Fruit fly (Drosophila melanogaster) whole organism, embryonic: ENCODE measurements around the gene Appl.

Experiments used
- CG10431 ChIP-seq: fragments of 200-800 bp; sonication (Bioruptor generic); optimal IDR thresholded peaks from 3 replicates; lab custom pipeline; 2018; ENCODE audit warnings: missing biosample characterization, mild to moderate bottlenecking, missing genetic modification characterization
- CG10543 ChIP-seq: fragments of 200-800 bp; sonication (Bioruptor generic); optimal IDR thresholded peaks from 3 replicates; lab custom pipeline; 2017; ENCODE audit warnings: missing biosample characterization, mild to moderate bottlenecking, missing genetic modification characterization, moderate library complexity
- CG1233 ChIP-seq: fragments of 200-800 bp; sonication (Bioruptor generic); optimal IDR thresholded peaks from 4 replicates; lab custom pipeline; 2018; ENCODE audit warnings: missing biosample characterization, mild to moderate bottlenecking, missing genetic modification characterization
- CG12769 ChIP-seq: fragments of 200-800 bp; sonication (Bioruptor generic); optimal IDR thresholded peaks from 2 replicates; lab custom pipeline; 2019; ENCODE audit warnings: missing biosample characterization, mild to moderate bottlenecking, missing genetic modification characterization, moderate library complexity
- CG13296 ChIP-seq: fragments of 200-800 bp; sonication (Bioruptor generic); optimal IDR thresholded peaks from 3 replicates; lab custom pipeline; 2018; ENCODE audit warnings: missing biosample characterization, mild to moderate bottlenecking, missing genetic modification characterization
- CG15269 ChIP-seq: fragments of 200-800 bp; sonication (Bioruptor generic); optimal IDR thresholded peaks from 2 replicates; lab custom pipeline; 2018; ENCODE audit warnings: missing biosample characterization, mild to moderate bottlenecking, missing genetic modification characterization, moderate library complexity
- CG15514 ChIP-seq: fragments of 200-800 bp; sonication (Bioruptor generic); optimal IDR thresholded peaks from 3 replicates; lab custom pipeline; 2017; ENCODE audit warnings: missing biosample characterization, missing genetic modification characterization, mild to moderate bottlenecking, moderate library complexity, missing genetic modification reagents
- CG1603 ChIP-seq: fragments of 200-800 bp; sonication (Bioruptor generic); optimal IDR thresholded peaks from 2 replicates; lab custom pipeline; 2019; ENCODE audit warnings: missing biosample characterization, mild to moderate bottlenecking, missing genetic modification characterization, moderate library complexity
- CG17568 ChIP-seq: fragments of 200-800 bp; sonication (Bioruptor generic); optimal IDR thresholded peaks from 2 replicates; lab custom pipeline; 2018; ENCODE audit warnings: missing biosample characterization, mild to moderate bottlenecking, missing genetic modification characterization, moderate library complexity
- CG2712 ChIP-seq: fragments of 200-800 bp; optimal IDR thresholded peaks from 3 replicates; lab custom pipeline; 2019; ENCODE audit warnings: missing biosample characterization, mild to moderate bottlenecking, missing genetic modification characterization, moderate library complexity
- CG3281 ChIP-seq: fragments of 200-800 bp; sonication (Bioruptor generic); optimal IDR thresholded peaks from 3 replicates; lab custom pipeline; 2017; ENCODE audit warnings: missing biosample characterization, mild to moderate bottlenecking, missing genetic modification characterization
- CG6765 ChIP-seq: fragments of 200-800 bp; sonication (Bioruptor generic); optimal IDR thresholded peaks from 3 replicates; lab custom pipeline; 2017; ENCODE audit warnings: missing biosample characterization, mild to moderate bottlenecking, missing genetic modification characterization
- CG6813 ChIP-seq: fragments of 200-800 bp; sonication (Bioruptor generic); optimal IDR thresholded peaks from 2 replicates; lab custom pipeline; 2017; ENCODE audit warnings: missing biosample characterization, missing genetic modification characterization, mild to moderate bottlenecking, moderate library complexity, missing genetic modification reagents
- CG6854 ChIP-seq: fragments of 200-800 bp; sonication (Bioruptor generic); optimal IDR thresholded peaks from 3 replicates; lab custom pipeline; 2017; ENCODE audit warnings: missing biosample characterization, mild to moderate bottlenecking, missing genetic modification characterization
- CG7839 ChIP-seq: fragments of 200-800 bp; sonication (Bioruptor generic); optimal IDR thresholded peaks from 3 replicates; lab custom pipeline; 2018; ENCODE audit warnings: missing biosample characterization, mild to moderate bottlenecking, missing genetic modification characterization, moderate library complexity
- CG8478 ChIP-seq: fragments of >200 bp; optimal IDR thresholded peaks from 2 replicates; lab custom pipeline; 2018
- Chrac-16 ChIP-seq: fragments of 200-800 bp; sonication (Bioruptor generic); optimal IDR thresholded peaks from 3 replicates; lab custom pipeline; 2016; ENCODE audit warnings: missing biosample characterization, missing genetic modification characterization
- CrebB ChIP-seq: fragments of 200-800 bp; sonication (Bioruptor generic); optimal IDR thresholded peaks from 3 replicates; lab custom pipeline; 2018; ENCODE audit warnings: missing biosample characterization, mild to moderate bottlenecking, missing genetic modification characterization
- D19A ChIP-seq: fragments of 200-800 bp; optimal IDR thresholded peaks from 3 replicates; lab custom pipeline; 2019; ENCODE audit warnings: missing biosample characterization, mild to moderate bottlenecking, missing genetic modification characterization, moderate library complexity
- E2f1 ChIP-seq: fragments of 200-800 bp; sonication (Bioruptor generic); IDR thresholded peaks from 2 replicates; pipeline ENCODE4 v1.3.6; 2022; ENCODE audit warnings: missing biosample characterization, missing genetic modification characterization
- Eip74EF ChIP-seq, 2 experiments: fragments of 200-800 bp in 1 of 2; fragments of >200 bp in 1 of 2; sonication (Bioruptor generic) in 1 of 2; optimal IDR thresholded peaks; 2 replicates each; lab custom pipeline; 2017 to 2019; ENCODE audit warnings: missing biosample characterization in 2 of 2, missing genetic modification characterization in 2 of 2, mild to moderate bottlenecking in 1 of 2, moderate library complexity in 1 of 2
- Fer1 ChIP-seq: fragments of 200-800 bp; sonication (Bioruptor generic); optimal IDR thresholded peaks from 2 replicates; lab custom pipeline; 2017; ENCODE audit warnings: missing biosample characterization, mild to moderate bottlenecking, missing genetic modification characterization
- Fer3 ChIP-seq: fragments of 200-800 bp; sonication (Bioruptor generic); optimal IDR thresholded peaks from 2 replicates; lab custom pipeline; 2018; ENCODE audit warnings: missing biosample characterization, mild to moderate bottlenecking, missing genetic modification characterization, moderate library complexity
- HHEX ChIP-seq: fragments of 200-800 bp; sonication (Bioruptor generic); optimal IDR thresholded peaks from 3 replicates; lab custom pipeline; 2017; ENCODE audit warnings: missing biosample characterization, mild to moderate bottlenecking, missing genetic modification characterization, missing genetic modification reagents
- Hmr ChIP-seq: fragments of 200-800 bp; sonication (Bioruptor generic); optimal IDR thresholded peaks from 3 replicates; lab custom pipeline; 2017; ENCODE audit warnings: mild to moderate bottlenecking, missing biosample characterization, missing genetic modification reagents, missing genetic modification characterization
- Meics ChIP-seq: fragments of 200-800 bp; sonication (Bioruptor generic); optimal IDR thresholded peaks from 2 replicates; lab custom pipeline; 2017; ENCODE audit warnings: missing biosample characterization, mild to moderate bottlenecking, missing genetic modification characterization
- Nf-YC ChIP-seq: fragments of 200-800 bp; optimal IDR thresholded peaks from 3 replicates; lab custom pipeline; 2019; ENCODE audit warnings: missing biosample characterization, mild to moderate bottlenecking, missing genetic modification characterization, moderate library complexity
- PHDP ChIP-seq: fragments of 200-800 bp; sonication (Bioruptor generic); optimal IDR thresholded peaks from 3 replicates; lab custom pipeline; 2018; ENCODE audit warnings: missing biosample characterization, mild to moderate bottlenecking, missing genetic modification characterization, moderate library complexity
- Side ChIP-seq: fragments of 200-800 bp; sonication (Bioruptor generic); optimal IDR thresholded peaks from 2 replicates; lab custom pipeline; 2016; ENCODE audit warnings: missing biosample characterization, missing genetic modification characterization
- bab2 ChIP-seq: fragments of 200-800 bp; sonication (Bioruptor generic); optimal IDR thresholded peaks from 2 replicates; lab custom pipeline; 2016; ENCODE audit warnings: missing biosample characterization, missing genetic modification characterization
- br ChIP-seq: fragments of >200 bp; optimal IDR thresholded peaks from 2 replicates; lab custom pipeline; 2017
- bsh ChIP-seq, 2 experiments: fragments of 200-800 bp; sonication (Bioruptor generic); optimal IDR thresholded peaks; 2 replicates each; lab custom pipeline; 2017 to 2018; ENCODE audit warnings: mild to moderate bottlenecking in 2 of 2, missing biosample characterization in 2 of 2, missing genetic modification characterization in 2 of 2, moderate library complexity in 1 of 2
- btn ChIP-seq: fragments of 200-800 bp; sonication (Bioruptor generic); optimal IDR thresholded peaks from 2 replicates; lab custom pipeline; 2016; ENCODE audit warnings: missing biosample characterization, missing genetic modification characterization
- caup ChIP-seq: fragments of 200-800 bp; sonication (Bioruptor generic); optimal IDR thresholded peaks from 3 replicates; lab custom pipeline; 2017; ENCODE audit warnings: missing biosample characterization, mild to moderate bottlenecking, missing genetic modification characterization, moderate library complexity; ENCODE audit not compliant: severe bottlenecking
- eve ChIP-seq, 2 experiments: fragments of >200 bp; optimal IDR thresholded peaks; 2 replicates each; lab custom pipeline; 2017; ENCODE audit warnings: missing biosample characterization in 2 of 2, missing genetic modification characterization in 2 of 2
- gem ChIP-seq: fragments of 200-800 bp; sonication (Bioruptor generic); optimal IDR thresholded peaks from 2 replicates; lab custom pipeline; 2019; ENCODE audit warnings: missing biosample characterization, mild to moderate bottlenecking, missing genetic modification characterization, moderate library complexity
- hkb ChIP-seq, 2 experiments: fragments of 200-800 bp in 1 of 2; fragments of >200 bp in 1 of 2; sonication (Bioruptor generic) in 1 of 2; IDR thresholded peaks in 1 of 2; optimal IDR thresholded peaks in 1 of 2; 2 replicates each; pipeline versions ENCODE4 v1.3.6 to Lab custom; 2017 to 2022; ENCODE audit warnings: missing biosample characterization in 1 of 2, missing genetic modification characterization in 1 of 2
- jing ChIP-seq: fragments of 200-800 bp; sonication (Bioruptor generic); optimal IDR thresholded peaks from 2 replicates; lab custom pipeline; 2018; ENCODE audit warnings: missing biosample characterization, mild to moderate bottlenecking, missing genetic modification characterization
- lab ChIP-seq: fragments of 200-800 bp; sonication (Bioruptor generic); optimal IDR thresholded peaks from 3 replicates; lab custom pipeline; 2017; ENCODE audit warnings: missing biosample characterization, missing genetic modification characterization, mild to moderate bottlenecking, moderate library complexity, missing genetic modification reagents
- maf-S ChIP-seq: fragments of 200-800 bp; sonication (Bioruptor generic); optimal IDR thresholded peaks from 2 replicates; lab custom pipeline; 2016; ENCODE audit warnings: missing biosample characterization, missing genetic modification characterization
- mirr ChIP-seq: fragments of 200-800 bp; sonication (Bioruptor generic); optimal IDR thresholded peaks from 3 replicates; lab custom pipeline; 2018; ENCODE audit warnings: missing biosample characterization, mild to moderate bottlenecking, missing genetic modification characterization
- nau ChIP-seq: fragments of 200-800 bp; sonication (Bioruptor generic); optimal IDR thresholded peaks from 3 replicates; lab custom pipeline; 2017; ENCODE audit warnings: missing biosample characterization, mild to moderate bottlenecking, missing genetic modification characterization, missing genetic modification reagents
- schlank ChIP-seq: fragments of 200-800 bp; sonication (Bioruptor generic); optimal IDR thresholded peaks from 2 replicates; lab custom pipeline; 2018; ENCODE audit warnings: missing biosample characterization, mild to moderate bottlenecking, missing genetic modification characterization
- sens ChIP-seq: fragments of 200-800 bp; sonication (Bioruptor generic); peaks from one replicate; lab custom pipeline; 2016; ENCODE audit warnings: missing biosample characterization, missing genetic modification characterization
- sqz ChIP-seq: fragments of 200-800 bp; sonication (Bioruptor generic); optimal IDR thresholded peaks from 3 replicates; lab custom pipeline; 2018; ENCODE audit warnings: missing biosample characterization, mild to moderate bottlenecking, missing genetic modification characterization
- wek ChIP-seq: fragments of 200-800 bp; sonication (Bioruptor generic); optimal IDR thresholded peaks from 3 replicates; lab custom pipeline; 2018; ENCODE audit warnings: missing biosample characterization, mild to moderate bottlenecking, missing genetic modification characterization, moderate library complexity
- zf30C ChIP-seq: fragments of 200-800 bp; sonication (Bioruptor generic); optimal IDR thresholded peaks from 3 replicates; lab custom pipeline; 2018; ENCODE audit warnings: missing biosample characterization, mild to moderate bottlenecking, missing genetic modification characterization

The Appl gene

dm6 chrX:512527-512926 is 17.8 kb upstream of the Appl start (continued):
- TF ChIP-seq bsh (GFP tag; optimal IDR thresholded peaks at IDR 0.05; lab: Kevin White, UChicago): peak in 1 of 2 experiments; percentile 40
- peak; percentile 11 for TF ChIP-seq CG1603 (tag; lab: Kevin White, UChicago)
- TF ChIP-seq CG2712 (tag; lab: Kevin White, UChicago): peak; percentile 10
- peak; percentile 6 for TF ChIP-seq Side
- TF ChIP-seq br: no peak
- peak; percentile 64 for TF ChIP-seq zf30C (GFP tag; lab: Kevin White, UChicago)
- TF ChIP-seq eve (GFP tag; optimal IDR thresholded peaks at IDR 0.05; lab: Kevin White, UChicago): peak in 1 of 2 experiments; percentile 37
- no peak for TF ChIP-seq CG10431 (GFP tag; lab: Kevin White, UChicago)
- TF ChIP-seq D19A (tag; lab: Kevin White, UChicago): peak; percentile 6
- TF ChIP-seq gem (tag; lab: Kevin White, UChicago): peak; percentile 25

dm6 chrX:515676-516075 is 14.6 kb upstream of the Appl start:
- TF ChIP-seq CrebB (tag; lab: Kevin White, UChicago) (peak; percentile 35), CG17568 (GFP tag; lab: Kevin White, UChicago) (peak; percentile 25), gem (tag; lab: Kevin White, UChicago) (peak; percentile 36), btn (GFP tag; lab: Kevin White, UChicago) (no peak), maf-S (GFP tag; lab: Kevin White, UChicago) (no peak), hkb (optimal IDR thresholded peaks at IDR 0.05; lab: Kevin White, UChicago) (no peak), hkb (GFP tag; IDR thresholded peaks at IDR 0.05; lab: Robert Waterston, UW) (no peak), CG3281 (GFP tag; lab: Kevin White, UChicago) (peak; percentile 43), CG6813 (GFP tag; lab: Kevin White, UChicago) (peak; percentile 69), Eip74EF (GFP tag; optimal IDR thresholded peaks at IDR 0.05; lab: Kevin White, UChicago) (peak in 1 of 2 experiments; percentile 7), schlank (tag; lab: Kevin White, UChicago) (peak; percentile 18), CG6854 (GFP tag; lab: Kevin White, UChicago) (peak; percentile 19), jing (no peak), Chrac-16 (no peak), sqz (GFP tag; lab: Kevin White, UChicago) (no peak), wek (no peak), Hmr (GFP tag; lab: Kevin White, UChicago) (peak; percentile 64), Fer3 (tag; lab: Kevin White, UChicago) (peak; percentile 45), sens (GFP tag; lab: Kevin White, UChicago) (peak; percentile 71), E2f1 (GFP tag; lab: Robert Waterston, UW) (no peak), CG10543 (GFP tag; lab: Kevin White, UChicago) (peak; percentile 28), HHEX (GFP tag; lab: Kevin White, UChicago) (peak; percentile 57), CG15514 (GFP tag; lab: Kevin White, UChicago) (peak; percentile 57), CG6765 (GFP tag; lab: Kevin White, UChicago) (peak; percentile 32), Meics (peak; percentile 48), mirr (GFP tag; lab: Kevin White, UChicago) (peak; percentile 21), CG1603 (tag; lab: Kevin White, UChicago) (peak; percentile 21), CG1233 (peak; percentile 12), Nf-YC (tag; lab: Kevin White, UChicago) (no peak), lab (GFP tag; lab: Kevin White, UChicago) (peak; percentile 78), PHDP (peak; percentile 66), CG12769 (tag; lab: Kevin White, UChicago) (peak; percentile 55), Fer1 (GFP tag; lab: Kevin White, UChicago) (peak; percentile 36), nau (GFP tag; lab: Kevin White, UChicago) (peak; percentile 30), CG8478 (no peak), CG7839 (tag; lab: Kevin White, UChicago) (peak; percentile 13), bab2 (peak; percentile 33), caup (peak; percentile 66), CG13296 (GFP tag; lab: Kevin White, UChicago) (peak; percentile 54), CG15269 (peak; percentile 34)
